Worm (Caenorhabditis elegans) whole organism, midembryonic: ENCODE data around the gene dhhc-6.

Source experiments
- T22C8.4 ChIP-seq: fragments of 200-800 bp; sonication (Bioruptor generic); IDR thresholded peaks from 2 replicates; pipeline ENCODE4 v1.3.6; 2022; ENCODE audit warnings: missing genetic modification characterization, missing compliant biosample characterization
- flt-1 ChIP-seq: fragments of 200-800 bp; sonication (Bioruptor generic); IDR thresholded peaks from 2 replicates; pipeline ENCODE4 v1.3.6; 2022; ENCODE audit warnings: missing genetic modification characterization, missing compliant biosample characterization
- klf-2 ChIP-seq: fragments of 200-800 bp; sonication (Bioruptor generic); conservative IDR thresholded peaks from 2 replicates; pipeline ENCODE4 v1.3.6; 2022; ENCODE audit warnings: missing genetic modification reagents, missing genetic modification characterization, missing compliant biosample characterization
- med-1 ChIP-seq: sonication (generic microtip); optimal IDR thresholded peaks from 2 replicates; lab custom pipeline; 2017; ENCODE audit warnings: missing genetic modification characterization, mild to moderate bottlenecking, missing compliant biosample characterization, antibody characterized with exemption, missing genetic modification reagents; ENCODE audit not compliant: insufficient read depth
- ref-1 ChIP-seq: fragments of 200-800 bp; sonication (Bioruptor generic); conservative IDR thresholded peaks from 2 replicates; pipeline ENCODE4 v1.3.6; 2022; ENCODE audit warnings: missing genetic modification reagents, missing genetic modification characterization, missing compliant biosample characterization
- ztf-23 ChIP-seq: fragments of 200-800 bp; sonication (Bioruptor generic); IDR thresholded peaks from 2 replicates; pipeline ENCODE4 v1.3.6; 2022; ENCODE audit warnings: missing genetic modification reagents, missing genetic modification characterization, missing compliant biosample characterization

DNA sequence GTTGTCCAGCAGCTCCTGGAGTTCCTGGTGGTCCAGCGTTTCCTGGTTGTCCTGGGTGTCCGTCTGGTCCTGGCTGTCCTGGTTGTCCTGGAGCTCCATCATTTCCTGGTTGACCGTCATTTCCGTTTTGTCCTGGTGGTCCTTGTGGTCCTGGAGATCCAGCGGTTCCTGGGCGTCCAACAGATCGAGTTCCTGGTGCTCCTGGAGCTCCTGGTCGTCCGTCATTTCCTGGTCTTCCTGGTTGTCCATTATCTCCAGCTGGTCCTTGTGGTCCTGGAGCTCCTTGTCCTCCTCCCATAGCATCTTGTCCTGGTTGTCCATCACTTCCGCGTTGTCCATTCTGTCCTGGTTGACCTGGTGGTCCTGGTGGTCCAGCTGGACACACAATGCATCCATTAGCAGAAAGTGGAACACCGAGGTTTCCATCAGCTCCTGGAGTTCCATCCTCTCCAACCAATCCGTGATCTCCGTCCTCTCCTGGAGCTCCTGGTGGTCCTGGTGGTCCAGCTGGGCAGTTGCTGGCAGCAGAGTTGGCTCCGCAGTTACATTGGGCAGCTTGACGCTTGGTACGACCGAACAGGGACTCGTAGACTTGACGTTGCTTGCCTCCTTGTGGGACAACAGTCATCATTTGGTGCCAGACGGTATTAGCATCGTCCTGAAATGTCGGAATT is 15.6 kb upstream of the dhhc-6 start:
- TF ChIP-seq klf-2 (GFP tag; lab: Robert Waterston, UW) (no peak), flt-1 (GFP tag; lab: Robert Waterston, UW) (no peak), med-1 (GFP tag; lab: Kevin White, UChicago) (no peak), ref-1 (GFP tag; lab: Robert Waterston, UW) (no peak), ztf-23 (GFP tag; lab: Robert Waterston, UW) (no peak), T22C8.4 (no peak)
